Worm (Caenorhabditis elegans) whole organism, L4 larva: ENCODE data around the gene lin-3.

Experiments
- F10B5.3 ChIP-seq: sonication (generic microtip); optimal IDR thresholded peaks from 2 replicates; lab custom pipeline; 2016; ENCODE audit warnings: mild to moderate bottlenecking, missing genetic modification characterization, missing compliant biosample characterization
- R02D3.7 ChIP-seq: fragments of 150-350 bp; sonication (generic microtip); optimal IDR thresholded peaks from 3 replicates; lab custom pipeline; 2014; ENCODE audit warnings: missing biosample characterization, missing genetic modification characterization
- Y48G9A.11 ChIP-seq: fragments of 200-800 bp; sonication (Bioruptor generic); IDR thresholded peaks from 2 replicates; pipeline ENCODE4 v1.3.6; 2022; ENCODE audit warnings: missing genetic modification reagents, missing genetic modification characterization, missing compliant biosample characterization
- ZK546.5 ChIP-seq, 2 experiments: sonication (generic microtip); optimal IDR thresholded peaks; 2 replicates each; lab custom pipeline; 2017; ENCODE audit warnings: missing biosample characterization in 2 of 2, missing genetic modification characterization in 2 of 2
- ceh-20 ChIP-seq: fragments of 200-800 bp; sonication (Bioruptor generic); IDR thresholded peaks from 2 replicates; pipeline ENCODE4 v1.3.6; 2022; ENCODE audit warnings: missing genetic modification reagents, missing genetic modification characterization, missing compliant biosample characterization
- ceh-44 ChIP-seq: fragments of 200-800 bp; sonication (Bioruptor generic); IDR thresholded peaks from 2 replicates; pipeline ENCODE4 v1.3.6; 2022; ENCODE audit warnings: missing genetic modification reagents, missing genetic modification characterization, missing compliant biosample characterization
- ceh-62 ChIP-seq: sonication (generic microtip); optimal IDR thresholded peaks from 2 replicates; lab custom pipeline; 2017; ENCODE audit warnings: missing biosample characterization, missing genetic modification characterization
- ceh-82 ChIP-seq: sonication (generic microtip); optimal IDR thresholded peaks from 2 replicates; lab custom pipeline; 2017; ENCODE audit warnings: missing biosample characterization, missing genetic modification characterization
- ces-1 ChIP-seq: fragments of 150-350 bp; sonication (generic microtip); optimal IDR thresholded peaks from 4 replicates; lab custom pipeline; 2014; ENCODE audit warnings: missing biosample characterization, missing genetic modification reagents, missing genetic modification characterization
- cey-2 ChIP-seq: sonication (generic microtip); optimal IDR thresholded peaks from 3 replicates; lab custom pipeline; 2017; ENCODE audit warnings: missing genetic modification characterization, mild to moderate bottlenecking, missing compliant biosample characterization, antibody characterized with exemption, borderline replicate concordance; ENCODE audit not compliant: insufficient read depth
- daf-19 ChIP-seq: fragments of 200-800 bp; sonication (Bioruptor generic); conservative IDR thresholded peaks from 2 replicates; pipeline ENCODE4 v1.3.6; 2022; ENCODE audit warnings: missing genetic modification characterization, missing compliant biosample characterization
- daf-8 ChIP-seq: fragments of 200-800 bp; sonication (Bioruptor generic); IDR thresholded peaks from 2 replicates; pipeline ENCODE4 v1.3.6; 2022; ENCODE audit warnings: missing genetic modification characterization, missing compliant biosample characterization
- dve-1 ChIP-seq: sonication (generic microtip); optimal IDR thresholded peaks from 2 replicates; lab custom pipeline; 2017; ENCODE audit warnings: antibody characterized with exemption, mild to moderate bottlenecking, missing genetic modification characterization, missing compliant biosample characterization; ENCODE audit not compliant: insufficient read depth
- fos-1 ChIP-seq: fragments of 150-350 bp; optimal IDR thresholded peaks from 2 replicates; lab custom pipeline; 2014; ENCODE audit warnings: missing biosample characterization, missing genetic modification characterization
- gei-8 ChIP-seq: fragments of 200-800 bp; sonication (Bioruptor generic); optimal IDR thresholded peaks from 2 replicates; lab custom pipeline; 2018; ENCODE audit warnings: mild to moderate bottlenecking, missing genetic modification characterization, missing compliant biosample characterization
- hlh-30 ChIP-seq: sonication (generic microtip); optimal IDR thresholded peaks from 2 replicates; lab custom pipeline; 2017; ENCODE audit warnings: antibody characterized with exemption, mild to moderate bottlenecking, missing genetic modification characterization, missing compliant biosample characterization; ENCODE audit not compliant: insufficient read depth
- jun-1 ChIP-seq: fragments of 150-350 bp; optimal IDR thresholded peaks from 2 replicates; lab custom pipeline; 2014; ENCODE audit warnings: missing biosample characterization, missing genetic modification reagents, missing genetic modification characterization
- lim-7 ChIP-seq: fragments of 200-800 bp; sonication (Bioruptor generic); IDR thresholded peaks from 2 replicates; pipeline ENCODE4 v1.3.6; 2022; ENCODE audit warnings: missing genetic modification characterization, missing compliant biosample characterization
- lin-1 ChIP-seq: fragments of 200-800 bp; sonication (Bioruptor generic); IDR thresholded peaks from 2 replicates; pipeline ENCODE4 v1.3.6; 2022; ENCODE audit warnings: missing genetic modification reagents, missing genetic modification characterization, missing compliant biosample characterization
- lin-13 ChIP-seq: fragments of 150-350 bp; optimal IDR thresholded peaks from 2 replicates; lab custom pipeline; 2014; ENCODE audit warnings: missing biosample characterization, missing genetic modification reagents, missing genetic modification characterization
- lin-15B ChIP-seq: fragments of 150-350 bp; sonication (generic microtip); optimal IDR thresholded peaks from 3 replicates; lab custom pipeline; 2014; ENCODE audit warnings: missing biosample characterization, missing genetic modification characterization
- lin-39 ChIP-seq: fragments of 150-350 bp; optimal IDR thresholded peaks from 2 replicates; lab custom pipeline; 2014; ENCODE audit warnings: missing biosample characterization, missing genetic modification reagents, missing genetic modification characterization
- madf-5 ChIP-seq, 2 experiments: fragments of 200-800 bp; sonication (Bioruptor generic); IDR thresholded peaks; 2 replicates each; pipeline ENCODE4 v1.3.6; 2022; ENCODE audit warnings: missing compliant biosample characterization in 2 of 2, missing genetic modification characterization in 2 of 2
- madf-9 ChIP-seq: fragments of 200-800 bp; sonication (Bioruptor generic); conservative IDR thresholded peaks from 2 replicates; pipeline ENCODE4 v1.3.6; 2022; ENCODE audit warnings: missing genetic modification reagents, missing genetic modification characterization, missing compliant biosample characterization
- mep-1 ChIP-seq: fragments of 150-350 bp; sonication (generic microtip); optimal IDR thresholded peaks from 3 replicates; lab custom pipeline; 2014; ENCODE audit warnings: missing biosample characterization, missing genetic modification characterization
- mes-2 ChIP-seq: sonication (generic microtip); optimal IDR thresholded peaks from 2 replicates; lab custom pipeline; 2016; ENCODE audit warnings: missing genotype, mild to moderate bottlenecking, missing genetic modification characterization, missing compliant biosample characterization; ENCODE audit not compliant: poor library complexity, severe bottlenecking
- mxl-2 ChIP-seq: fragments of 200-800 bp; sonication (Bioruptor generic); conservative IDR thresholded peaks from 2 replicates; pipeline ENCODE4 v1.3.6; 2022; ENCODE audit warnings: missing genetic modification reagents, missing genetic modification characterization, missing compliant biosample characterization
- nhr-10 ChIP-seq: fragments of 150-350 bp; optimal IDR thresholded peaks from 2 replicates; lab custom pipeline; 2014; ENCODE audit warnings: missing biosample characterization, missing genetic modification characterization
- nhr-102 ChIP-seq: sonication (generic microtip); optimal IDR thresholded peaks from 2 replicates; lab custom pipeline; 2016; ENCODE audit warnings: mild to moderate bottlenecking, missing genetic modification characterization, moderate library complexity, missing compliant biosample characterization
- nhr-11 ChIP-seq: fragments of 150-350 bp; optimal IDR thresholded peaks from 2 replicates; lab custom pipeline; 2014; ENCODE audit warnings: missing biosample characterization, missing genetic modification characterization
- nhr-25 ChIP-seq: sonication (generic microtip); optimal IDR thresholded peaks from 2 replicates; lab custom pipeline; 2017; ENCODE audit warnings: missing genetic modification characterization, mild to moderate bottlenecking, missing compliant biosample characterization, antibody characterized with exemption, moderate library complexity, borderline replicate concordance; ENCODE audit not compliant: insufficient read depth
- nhr-28 ChIP-seq: fragments of 150-350 bp; optimal IDR thresholded peaks from 2 replicates; lab custom pipeline; 2014; ENCODE audit warnings: missing biosample characterization, missing genetic modification characterization
- nhr-41 ChIP-seq: fragments of 200-800 bp; sonication (Bioruptor generic); IDR thresholded peaks from 2 replicates; pipeline ENCODE4 v1.3.6; 2022; ENCODE audit warnings: missing genetic modification reagents, missing genetic modification characterization, missing compliant biosample characterization
- nhr-42 ChIP-seq: fragments of 200-800 bp; sonication (Bioruptor generic); IDR thresholded peaks from 2 replicates; pipeline ENCODE4 v1.3.6; 2022; ENCODE audit warnings: missing genetic modification characterization, missing compliant biosample characterization
- nhr-6 ChIP-seq: fragments of 150-350 bp; optimal IDR thresholded peaks from 2 replicates; lab custom pipeline; 2014; ENCODE audit warnings: missing biosample characterization, missing genetic modification characterization
- nhr-76 ChIP-seq: fragments of 150-350 bp; optimal IDR thresholded peaks from 2 replicates; lab custom pipeline; 2014; ENCODE audit warnings: missing biosample characterization, missing genetic modification characterization
- php-3 ChIP-seq: fragments of 200-800 bp; sonication (Bioruptor generic); IDR thresholded peaks from 2 replicates; pipeline ENCODE4 v1.3.6; 2022; ENCODE audit warnings: missing genetic modification reagents, missing genetic modification characterization, missing compliant biosample characterization
- pqm-1 ChIP-seq: sonication (generic microtip); optimal IDR thresholded peaks from 2 replicates; lab custom pipeline; 2017; ENCODE audit warnings: missing biosample characterization, missing genetic modification characterization
- saeg-2 ChIP-seq: fragments of 200-800 bp; sonication (Bioruptor generic); IDR thresholded peaks from 2 replicates; pipeline ENCODE4 v1.3.6; 2022; ENCODE audit warnings: missing genetic modification reagents, missing genetic modification characterization, missing compliant biosample characterization
- sdz-12 ChIP-seq: fragments of 200-800 bp; sonication (Bioruptor generic); optimal IDR thresholded peaks from 2 replicates; lab custom pipeline; 2018; ENCODE audit warnings: mild to moderate bottlenecking, missing genetic modification characterization, missing compliant biosample characterization
- snpc-1.2 ChIP-seq: fragments of 200-800 bp; sonication (Bioruptor generic); IDR thresholded peaks from 2 replicates; pipeline ENCODE4 v1.3.6; 2022; ENCODE audit warnings: missing genetic modification reagents, missing genetic modification characterization, missing compliant biosample characterization
- snpc-4 ChIP-seq: fragments of 150-350 bp; optimal IDR thresholded peaks from 2 replicates; lab custom pipeline; 2014; ENCODE audit warnings: missing biosample characterization, missing genetic modification characterization
- spr-1 ChIP-seq: sonication (generic microtip); optimal IDR thresholded peaks from 2 replicates; lab custom pipeline; 2016; ENCODE audit warnings: mild to moderate bottlenecking, missing genetic modification characterization, missing compliant biosample characterization
- spr-3 ChIP-seq: fragments of 200-800 bp; sonication (Bioruptor generic); optimal IDR thresholded peaks from 2 replicates; lab custom pipeline; 2018; ENCODE audit warnings: mild to moderate bottlenecking, missing genetic modification characterization, missing compliant biosample characterization
- tag-97 ChIP-seq: fragments of 200-800 bp; sonication (Bioruptor generic); IDR thresholded peaks from 2 replicates; pipeline ENCODE4 v1.3.6; 2022; ENCODE audit warnings: missing genetic modification characterization, missing compliant biosample characterization
- tra-1 ChIP-seq: fragments of 200-800 bp; sonication (Bioruptor generic); IDR thresholded peaks from 2 replicates; pipeline ENCODE4 v1.3.6; 2022; ENCODE audit warnings: missing genetic modification reagents, missing genetic modification characterization, missing compliant biosample characterization
- unc-39 ChIP-seq: sonication (generic microtip); optimal IDR thresholded peaks from 2 replicates; lab custom pipeline; 2017; ENCODE audit warnings: missing biosample characterization, missing genetic modification characterization
- vab-7 ChIP-seq: fragments of 200-800 bp; sonication (Bioruptor generic); IDR thresholded peaks from 2 replicates; pipeline ENCODE4 v1.3.6; 2022; ENCODE audit warnings: missing genetic modification reagents, missing genetic modification characterization, missing compliant biosample characterization
- zag-1 ChIP-seq: fragments of 150-350 bp; optimal IDR thresholded peaks from 2 replicates; lab custom pipeline; 2014; ENCODE audit warnings: missing biosample characterization, missing genetic modification characterization
- zfp-2 ChIP-seq: sonication (generic microtip); optimal IDR thresholded peaks from 2 replicates; lab custom pipeline; 2016; ENCODE audit warnings: mild to moderate bottlenecking, missing genetic modification characterization, missing compliant biosample characterization
- zfp-3 ChIP-seq: fragments of 200-800 bp; sonication (Bioruptor generic); conservative IDR thresholded peaks from 2 replicates; pipeline ENCODE4 v1.3.6; 2022; ENCODE audit warnings: missing genetic modification reagents, missing genetic modification characterization, missing compliant biosample characterization
- zip-11 ChIP-seq: fragments of 200-800 bp; sonication (Bioruptor generic); IDR thresholded peaks from 2 replicates; pipeline ENCODE4 v1.3.6; 2022; ENCODE audit warnings: missing genetic modification characterization, missing compliant biosample characterization
- ztf-11 ChIP-seq: fragments of 150-350 bp; optimal IDR thresholded peaks from 2 replicates; lab custom pipeline; 2014; ENCODE audit warnings: missing biosample characterization, missing genetic modification characterization

Gene lin-3

DNA sequence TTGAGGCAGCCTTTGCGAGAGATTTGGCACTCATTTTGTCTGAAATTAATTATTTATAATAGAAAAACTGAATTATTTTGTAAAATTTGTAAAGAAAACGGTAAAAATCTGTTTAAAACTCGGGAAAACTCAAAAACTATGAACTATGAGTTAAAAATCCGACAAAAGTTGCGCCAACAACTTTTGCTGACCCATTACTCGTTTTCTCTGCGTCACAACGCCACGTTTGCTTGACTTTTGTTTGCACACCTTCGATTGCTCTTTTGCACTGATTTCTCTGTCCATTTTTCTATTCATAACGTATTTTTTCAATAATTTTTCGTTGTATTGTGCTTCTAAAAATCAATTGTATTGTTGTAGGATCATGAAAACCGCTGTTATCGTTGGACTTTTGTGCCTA is 17.9 kb upstream of the lin-3 start, which contains the start of gene fkb-1 (continued):
- TF ChIP-seq zip-11 (GFP tag; lab: Robert Waterston, UW), result no peak
- no peak for TF ChIP-seq lin-15B (tag; lab: Kevin White, UChicago)
- TF ChIP-seq vab-7 (GFP tag; lab: Robert Waterston, UW), result no peak
- no peak for TF ChIP-seq fos-1 (tag; lab: Kevin White, UChicago)
- peak; percentile 20 for TF ChIP-seq spr-1 (tag; lab: Kevin White, UChicago)
- no peak for TF ChIP-seq daf-8
- no peak for TF ChIP-seq ceh-62 (tag; lab: Kevin White, UChicago)
- TF ChIP-seq pqm-1 (tag; lab: Kevin White, UChicago), result peak; percentile 20
- no peak for TF ChIP-seq zag-1
- peak; percentile 83 for TF ChIP-seq dve-1 (tag; lab: Kevin White, UChicago)
- TF ChIP-seq ces-1 (GFP tag; lab: Kevin White, UChicago), result no peak
- no peak for TF ChIP-seq nhr-25
- TF ChIP-seq ZK546.5 (tag; optimal IDR thresholded peaks at IDR 0.05; lab: Kevin White, UChicago), result no peak
- no peak for TF ChIP-seq saeg-2
- TF ChIP-seq nhr-76 (tag; lab: Kevin White, UChicago), result no peak
- TF ChIP-seq php-3 (GFP tag; lab: Robert Waterston, UW), result no peak
- TF ChIP-seq tag-97 (GFP tag; lab: Robert Waterston, UW), result no peak
- TF ChIP-seq ceh-20 (GFP tag; lab: Robert Waterston, UW), result no peak
- TF ChIP-seq lin-13 (GFP tag; lab: Kevin White, UChicago), result no peak
- TF ChIP-seq zfp-3 (GFP tag; lab: Robert Waterston, UW), result no peak
- peak; percentile 38 for TF ChIP-seq nhr-6 (tag; lab: Kevin White, UChicago)
- no peak for TF ChIP-seq Y48G9A.11 (GFP tag; lab: Robert Waterston, UW)
- TF ChIP-seq gei-8 (GFP tag; lab: Kevin White, UChicago), result no peak
- no peak for TF ChIP-seq lin-39 (tag; lab: Kevin White, UChicago)
- TF ChIP-seq nhr-28 (tag; lab: Kevin White, UChicago), result peak; percentile 71
- no peak for TF ChIP-seq snpc-4 (tag; lab: Kevin White, UChicago)
- TF ChIP-seq spr-3 (GFP tag; lab: Kevin White, UChicago), result no peak
- TF ChIP-seq jun-1 (tag; lab: Kevin White, UChicago), result no peak
- TF ChIP-seq lim-7 (GFP tag; lab: Robert Waterston, UW), result no peak
- peak; percentile 60 for TF ChIP-seq nhr-11 (tag; lab: Kevin White, UChicago)
- TF ChIP-seq unc-39, result no peak
- TF ChIP-seq daf-19 (GFP tag; lab: Robert Waterston, UW), result no peak
- no peak for TF ChIP-seq lin-1 (GFP tag; lab: Robert Waterston, UW)
- TF ChIP-seq mep-1, result peak; percentile 75
- TF ChIP-seq hlh-30 (tag; lab: Kevin White, UChicago), result peak; percentile 38
- TF ChIP-seq ceh-82 (tag; lab: Kevin White, UChicago), result no peak
- TF ChIP-seq snpc-1.2 (GFP tag; lab: Robert Waterston, UW), result no peak
- TF ChIP-seq R02D3.7 (tag; lab: Kevin White, UChicago), result no peak
- TF ChIP-seq madf-9 (GFP tag; lab: Robert Waterston, UW), result no peak
- no peak for TF ChIP-seq tra-1 (GFP tag; lab: Robert Waterston, UW)
- TF ChIP-seq nhr-41 (GFP tag; lab: Robert Waterston, UW), result no peak
- TF ChIP-seq ceh-44, result no peak
- TF ChIP-seq nhr-42 (GFP tag; lab: Robert Waterston, UW), result no peak
- peak; percentile 6 for TF ChIP-seq nhr-102
- TF ChIP-seq nhr-10, result no peak
- TF ChIP-seq madf-5 (GFP tag; IDR thresholded peaks at IDR 0.05; lab: Robert Waterston, UW), result no peak
- no peak for TF ChIP-seq cey-2 (tag; lab: Kevin White, UChicago)
- TF ChIP-seq mes-2 (tag; lab: Kevin White, UChicago), result peak; percentile 58
- no peak for TF ChIP-seq sdz-12 (GFP tag; lab: Kevin White, UChicago)
- no peak for TF ChIP-seq F10B5.3 (tag; lab: Kevin White, UChicago)
- no peak for TF ChIP-seq mxl-2 (GFP tag; lab: Robert Waterston, UW)
- no peak for TF ChIP-seq zfp-2 (tag; lab: Kevin White, UChicago)
- no peak for TF ChIP-seq ztf-11
